Worm (Caenorhabditis elegans) whole organism, late embryonic: ENCODE data around the gene spp-29.

ENCODE experiments used
- C38D4.7 ChIP-seq: fragments of 200-800 bp; sonication (Bioruptor generic); optimal IDR thresholded peaks from 2 replicates; lab custom pipeline; 2018; ENCODE audit warnings: mild to moderate bottlenecking, missing genetic modification characterization, moderate library complexity, missing compliant biosample characterization
- elt-2 ChIP-seq: sonication (generic microtip); optimal IDR thresholded peaks from 2 replicates; lab custom pipeline; 2016; ENCODE audit warnings: missing genetic modification reagents, missing genetic modification characterization, missing compliant biosample characterization
- elt-4 ChIP-seq: sonication (generic microtip); optimal IDR thresholded peaks from 2 replicates; lab custom pipeline; 2016; ENCODE audit warnings: missing genetic modification characterization, missing compliant biosample characterization
- eyg-1 ChIP-seq: sonication (generic microtip); optimal IDR thresholded peaks from 2 replicates; lab custom pipeline; 2016; ENCODE audit warnings: missing genotype, missing genetic modification characterization, missing compliant biosample characterization
- mec-3 ChIP-seq: sonication (generic microtip); optimal IDR thresholded peaks from 2 replicates; lab custom pipeline; 2016; ENCODE audit warnings: borderline replicate concordance, missing genetic modification characterization, missing compliant biosample characterization
- pqm-1 ChIP-seq: sonication (generic microtip); optimal IDR thresholded peaks from 2 replicates; lab custom pipeline; 2016; ENCODE audit warnings: missing genetic modification characterization, missing compliant biosample characterization

DNA sequence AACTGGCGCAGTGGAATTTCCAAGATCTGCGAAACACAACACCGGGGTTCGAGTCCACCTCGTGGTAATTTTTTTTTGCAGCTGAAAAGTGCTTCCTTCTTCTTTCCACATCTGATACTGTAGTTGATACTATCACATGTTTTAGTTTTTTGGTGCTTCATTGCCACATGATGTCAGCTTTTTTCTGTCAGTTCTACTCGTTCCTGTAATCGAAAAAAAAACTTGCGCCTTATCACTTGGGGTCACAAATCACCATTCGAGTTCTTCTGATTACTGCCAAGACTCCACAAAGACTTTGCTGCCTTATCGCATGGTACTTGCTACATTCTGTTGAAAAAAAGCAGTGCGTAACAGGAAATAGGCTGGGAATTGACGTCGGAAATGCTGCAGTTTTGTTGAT lies 25.1 kb upstream of the spp-29 start:
- TF ChIP-seq elt-4 (tag; lab: Kevin White, UChicago) (no peak), C38D4.7 (GFP tag; lab: Kevin White, UChicago) (no peak), elt-2 (tag; lab: Kevin White, UChicago) (peak; percentile 83), pqm-1 (tag; lab: Kevin White, UChicago) (no peak), mec-3 (tag; lab: Kevin White, UChicago) (no peak), eyg-1 (tag; lab: Kevin White, UChicago) (no peak)
